Worm (Caenorhabditis elegans): ENCODE measurements around the gene tyr-6.
A peak's percentile ranks its signal among the peaks of the same experiment; 100 is the strongest.

The tyr-6 gene

DNA sequence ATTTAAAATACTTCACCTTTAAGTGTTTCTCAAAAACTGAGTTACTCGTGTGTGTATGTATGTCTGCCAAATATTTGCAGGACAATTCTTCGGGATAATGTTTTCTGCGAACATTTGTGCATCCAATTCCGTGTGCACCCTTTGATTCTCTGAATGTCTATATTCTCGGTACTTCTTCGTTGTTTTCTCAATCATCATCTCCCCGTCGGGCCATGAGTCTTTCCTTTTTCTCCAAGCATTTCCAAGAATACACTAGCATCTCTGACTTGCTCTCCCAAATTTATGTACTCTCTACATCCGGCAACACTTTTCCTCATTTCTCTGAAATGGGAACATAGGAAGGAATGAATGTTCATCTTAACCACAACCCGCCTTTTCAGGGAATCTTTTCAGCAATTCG, 34.4 kb downstream of the tyr-6 start:
- TF ChIP-seq ceh-19 (GFP tag; optimal IDR thresholded peaks at IDR 0.05) (no peak), ttx-3 (tag; optimal IDR thresholded peaks at IDR 0.05) (no peak), ceh-6 (GFP tag; optimal IDR thresholded peaks at IDR 0.05) (no peak), npax-4 (tag; optimal IDR thresholded peaks at IDR 0.05) (no peak), fkh-6 (tag; optimal IDR thresholded peaks at IDR 0.05) (no peak), elt-2 (tag; optimal IDR thresholded peaks at IDR 0.05) (no peak), unc-55 (GFP tag; optimal IDR thresholded peaks at IDR 0.05) (no peak), elt-4 (tag; optimal IDR thresholded peaks at IDR 0.05) (no peak)

- TF ChIP-seq K02D7.2 (tag; optimal IDR thresholded peaks at IDR 0.05) (no peak), unc-86 (tag; optimal IDR thresholded peaks at IDR 0.05) (no peak), ahr-1 (tag; optimal IDR thresholded peaks at IDR 0.05) (no peak), ceh-45 (GFP tag; IDR thresholded peaks at IDR 0.05) (no peak), pqm-1 (tag; optimal IDR thresholded peaks at IDR 0.05) (no peak), ceh-48 (tag; optimal IDR thresholded peaks at IDR 0.05) (no peak), pax-1 (tag; optimal IDR thresholded peaks at IDR 0.05) (no peak), pha-2 (tag; optimal IDR thresholded peaks at IDR 0.05) (no peak), ceh-9 (tag; optimal IDR thresholded peaks at IDR 0.05) (no peak), madf-2 (tag; optimal IDR thresholded peaks at IDR 0.05) (no peak), hlh-6 (tag; optimal IDR thresholded peaks at IDR 0.05) (no peak), unc-3 (GFP tag; conservative IDR thresholded peaks at IDR 0.05) (no peak), unc-3 (tag; optimal IDR thresholded peaks at IDR 0.05) (no peak)
Measured at ce11 chrIV:6517859-6518258, 37.5 kb downstream of the tyr-6 start, which contains the start of gene C01G5.7. Gene C01G5.7, plus strand, starts transcription at chrIV:6518159.

DNA sequence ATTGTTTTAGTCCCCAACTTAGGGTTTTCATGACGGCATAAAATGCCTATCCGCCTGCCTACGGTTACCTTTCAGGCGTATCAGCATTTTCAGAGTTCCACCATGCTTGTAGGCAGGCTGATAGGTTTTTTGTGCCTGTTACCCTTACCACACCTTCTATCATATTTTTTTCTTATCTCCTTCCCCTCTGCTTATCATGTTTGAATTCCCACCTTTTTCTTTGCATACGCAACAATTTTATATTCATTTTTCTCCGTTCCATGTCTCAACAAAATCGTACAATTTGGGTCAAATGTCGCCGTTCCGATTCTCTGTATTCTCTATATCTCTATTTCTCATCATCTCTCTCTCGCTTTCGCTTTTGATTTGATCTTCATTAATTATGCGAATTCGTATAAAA, 39.3 kb downstream of the tyr-6 start, which contains the start of gene C01G5.9:
Gene C01G5.9, plus strand, starts transcription at position 301 of the 400 bp plus-strand sequence.
- TF ChIP-seq unc-55 (GFP tag; optimal IDR thresholded peaks at IDR 0.05) (no peak), elt-2 (tag; optimal IDR thresholded peaks at IDR 0.05) (peak; percentile 49)

DNA sequence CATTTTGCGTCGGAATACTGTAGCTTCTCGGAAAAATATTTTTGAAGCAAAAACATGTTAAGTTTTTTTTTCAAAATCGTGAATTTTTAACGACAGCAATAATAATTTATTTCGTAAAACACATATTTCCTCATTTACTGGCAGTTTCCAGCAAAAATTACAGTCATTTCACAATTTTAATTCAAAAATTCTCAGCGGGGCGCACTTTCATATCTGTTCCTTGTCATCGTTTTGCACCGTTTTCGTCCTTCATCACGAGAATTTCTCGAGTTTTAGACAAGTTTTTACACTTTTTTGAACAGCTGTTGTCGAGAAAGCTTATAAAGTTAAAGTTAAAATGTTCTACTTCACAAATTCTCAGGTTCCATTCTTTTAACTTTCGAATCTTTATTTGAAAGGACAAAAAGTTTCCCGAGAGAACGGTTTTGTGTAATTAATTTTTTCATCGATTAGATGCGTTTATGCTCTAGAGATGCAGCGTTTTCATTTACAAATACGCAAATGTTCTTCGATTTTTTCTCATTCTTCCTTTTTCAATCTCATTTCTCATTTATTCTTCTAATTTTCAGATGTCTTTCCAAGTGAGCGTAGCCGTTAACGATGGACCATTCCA, 42.1 kb downstream of the tyr-6 start, which contains the start of gene ddi-1:
Gene ddi-1, plus strand, starts transcription at position 563 of the 613 bp plus-strand sequence.
- no peak for TF ChIP-seq nhr-232 (tag; optimal IDR thresholded peaks at IDR 0.05)
- no peak for TF ChIP-seq sox-4 (tag; optimal IDR thresholded peaks at IDR 0.05)
- no peak for TF ChIP-seq Y22D7AL.16 (tag; optimal IDR thresholded peaks at IDR 0.05)
- no peak for TF ChIP-seq C38D4.7 (GFP tag; optimal IDR thresholded peaks at IDR 0.05)

DNA sequence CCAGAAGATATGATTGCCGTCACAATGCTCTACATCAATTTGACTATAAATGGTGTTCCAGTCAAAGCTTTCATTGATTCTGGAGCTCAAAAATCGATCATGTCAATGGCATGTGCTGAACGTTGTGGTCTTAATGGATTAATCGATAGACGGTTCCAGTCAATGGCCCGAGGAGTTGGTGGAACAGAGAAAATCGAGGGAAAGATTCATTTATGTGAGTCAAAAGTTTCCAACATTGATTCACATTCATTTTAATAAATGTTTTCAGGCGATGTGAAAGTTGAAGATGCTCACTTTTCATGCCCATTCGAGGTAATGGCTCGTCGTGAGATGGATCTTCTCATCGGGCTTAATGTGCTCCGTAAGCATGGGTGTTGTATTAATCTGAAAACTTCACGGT, 43.5 kb downstream of the tyr-6 start:
- TF ChIP-seq dmd-4 (tag; optimal IDR thresholded peaks at IDR 0.05; ENCODE audit: borderline replicate concordance) (no peak), ref-2 (tag; optimal IDR thresholded peaks at IDR 0.05) (no peak), ama-1 (optimal IDR thresholded peaks at IDR 0.05) (no peak), hlh-13 (GFP tag; optimal IDR thresholded peaks at IDR 0.05) (no peak), sdc-2 (tag; optimal IDR thresholded peaks at IDR 0.05) (no peak), unc-42 (tag; optimal IDR thresholded peaks at IDR 0.05) (no peak), unc-86 (tag; optimal IDR thresholded peaks at IDR 0.05) (no peak), ceh-30 (tag; optimal IDR thresholded peaks at IDR 0.05) (no peak), unc-55 (GFP tag; optimal IDR thresholded peaks at IDR 0.05) (no peak), dve-1 (tag; optimal IDR thresholded peaks at IDR 0.05) (no peak), Y22D7AL.16 (tag; optimal IDR thresholded peaks at IDR 0.05) (no peak), K02D7.2 (tag; optimal IDR thresholded peaks at IDR 0.05) (no peak), nhr-11 (tag; optimal IDR thresholded peaks at IDR 0.05) (no peak), npax-4 (tag; optimal IDR thresholded peaks at IDR 0.05) (no peak), ceh-48 (tag; optimal IDR thresholded peaks at IDR 0.05) (no peak), pag-3 (tag; optimal IDR thresholded peaks at IDR 0.05; ENCODE audit: borderline replicate concordance) (no peak), pha-4 (tag; optimal IDR thresholded peaks at IDR 0.05) (no peak)
